Fruit fly (Drosophila melanogaster): ENCODE measurements around the gene CG12017.

Gene CG12017

DNA sequence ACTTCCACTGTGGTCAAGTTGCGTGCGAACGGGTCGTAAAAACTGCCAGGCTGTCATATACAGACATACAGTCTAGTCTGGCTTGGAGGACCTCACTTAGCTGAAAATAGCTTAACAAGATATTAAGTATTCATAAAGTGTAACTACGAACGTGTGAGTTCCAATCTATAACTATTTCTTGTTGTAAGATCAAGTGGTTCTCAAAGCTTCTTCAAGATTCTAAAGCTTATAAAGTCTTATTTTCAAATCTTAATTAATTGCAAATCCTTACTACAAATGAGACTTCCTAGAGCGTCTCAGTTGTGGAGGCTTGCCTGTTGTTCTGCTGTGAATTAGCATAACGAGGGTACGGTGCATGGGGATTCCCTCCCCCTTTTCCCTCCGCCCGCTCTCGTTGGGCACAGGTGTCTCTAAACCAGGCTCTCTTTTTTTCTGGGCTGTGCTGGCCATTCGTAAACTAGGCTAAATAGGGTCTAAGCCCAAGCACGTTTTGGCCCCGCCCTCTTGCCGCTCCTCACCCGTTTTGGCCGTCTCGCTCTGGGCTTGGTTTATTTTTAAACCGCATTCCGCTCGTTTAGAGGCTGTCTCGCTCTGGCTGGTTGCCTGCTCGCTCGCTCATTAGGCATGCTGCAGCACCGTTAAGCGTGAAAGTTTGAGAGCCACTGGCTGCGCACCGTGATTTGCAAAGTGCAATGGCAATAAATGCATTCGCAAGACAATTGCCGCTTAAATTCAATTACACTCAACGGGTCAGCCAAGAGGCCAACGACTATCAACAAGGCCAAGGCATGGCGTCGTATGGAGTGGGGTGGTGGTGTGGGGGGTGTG is 58.2 kb downstream of the CG12017 start:
- TF ChIP-seq Clk (GFP tag; optimal IDR thresholded peaks at IDR 0.05) (no peak), CG33017 (tag; optimal IDR thresholded peaks at IDR 0.05) (no peak), cnc (optimal IDR thresholded peaks at IDR 0.05) (no peak), CG5204 (GFP tag; optimal IDR thresholded peaks at IDR 0.05) (no peak), pad (GFP tag; optimal IDR thresholded peaks at IDR 0.05) (no peak), CG14711 (tag; optimal IDR thresholded peaks at IDR 0.05) (no peak), tj (GFP tag; optimal IDR thresholded peaks at IDR 0.05) (no peak), toe (GFP tag; optimal IDR thresholded peaks at IDR 0.05) (no peak), CG11617 (GFP tag; optimal IDR thresholded peaks at IDR 0.05) (no peak), Mnt (GFP tag; optimal IDR thresholded peaks at IDR 0.05) (peak; percentile 14), cic (GFP tag; optimal IDR thresholded peaks at IDR 0.05) (no peak), kay (GFP tag; ENCODE audit: borderline replicate concordance) (peak; percentile 10), CG1620 (GFP tag; optimal IDR thresholded peaks at IDR 0.05) (no peak), CG12768 (GFP tag; optimal IDR thresholded peaks at IDR 0.05) (no peak), ovo (GFP tag; optimal IDR thresholded peaks at IDR 0.05) (peak; percentile 97), bab1 (GFP tag; optimal IDR thresholded peaks at IDR 0.05) (no peak), Crg-1 (GFP tag; optimal IDR thresholded peaks at IDR 0.05) (peak; percentile 17)

DNA sequence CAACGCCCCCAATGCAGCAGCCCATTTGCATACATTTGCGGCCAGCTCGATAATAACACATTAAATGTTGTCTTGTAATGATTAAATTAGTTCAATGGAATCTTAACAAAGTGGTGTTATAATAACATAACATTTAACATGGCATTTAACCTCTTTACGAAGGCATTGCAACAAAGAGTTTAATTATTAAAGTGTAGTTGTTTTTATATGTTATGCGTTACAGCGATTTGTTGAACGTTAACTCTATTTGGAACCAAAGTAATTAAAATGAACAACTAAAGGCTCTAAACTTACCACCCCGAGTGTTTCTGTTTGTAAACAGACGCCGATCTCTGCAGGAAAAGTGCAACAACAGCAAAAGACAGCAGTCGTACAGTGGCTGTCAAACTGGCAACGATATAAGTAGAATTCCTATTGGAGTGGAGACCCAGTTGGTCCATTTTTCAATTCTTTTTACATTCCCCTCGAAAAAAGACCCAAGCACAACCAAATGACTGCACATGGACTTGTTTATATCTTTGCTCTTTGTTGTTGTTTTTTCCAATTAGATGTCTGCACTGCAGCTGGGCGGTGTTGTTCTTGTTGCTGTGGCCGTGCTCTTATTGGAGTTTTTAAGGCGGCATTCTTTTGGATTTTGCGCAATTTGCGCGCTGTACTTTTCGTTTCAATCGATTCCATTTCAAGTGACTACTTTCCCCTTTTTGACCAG is 59.0 kb downstream of the CG12017 start:
- TF ChIP-seq CG14711 (tag; optimal IDR thresholded peaks at IDR 0.05) (peak; percentile 6), CG11617 (GFP tag; optimal IDR thresholded peaks at IDR 0.05) (no peak), CG7045 (GFP tag; optimal IDR thresholded peaks at IDR 0.05) (no peak), cic (GFP tag; optimal IDR thresholded peaks at IDR 0.05) (no peak), CG12768 (GFP tag; optimal IDR thresholded peaks at IDR 0.05) (no peak), Crg-1 (GFP tag; optimal IDR thresholded peaks at IDR 0.05) (no peak), bab1 (GFP tag; optimal IDR thresholded peaks at IDR 0.05) (no peak)

DNA sequence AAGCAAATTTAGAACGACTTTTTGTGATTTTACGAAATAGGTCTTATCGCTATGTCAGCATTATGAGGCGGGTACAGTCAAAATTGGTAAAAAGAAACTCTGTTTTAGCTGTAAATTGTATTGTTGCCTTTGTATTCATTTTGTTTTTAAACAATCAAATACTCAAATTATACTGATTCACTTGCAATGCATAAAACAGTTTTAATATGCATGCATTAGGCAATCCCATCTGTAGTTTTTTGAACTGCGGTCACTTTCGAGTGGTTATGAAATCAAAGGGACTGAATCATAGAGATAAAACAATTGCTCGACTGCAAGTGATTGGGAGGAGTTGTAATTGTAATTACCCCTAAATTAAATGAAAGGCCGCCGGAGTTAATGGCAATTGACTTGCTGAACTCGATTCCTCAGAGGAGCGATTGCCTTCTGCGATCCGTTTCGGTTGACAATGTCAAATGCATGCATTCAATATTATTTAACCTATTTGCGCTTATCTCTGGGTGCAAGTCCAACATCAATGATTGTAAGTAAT is 59.7 kb downstream of the CG12017 start:
- TF ChIP-seq CG7101 (tag; optimal IDR thresholded peaks at IDR 0.05), result peak; percentile 10
- TF ChIP-seq CG1620 (GFP tag; optimal IDR thresholded peaks at IDR 0.05), result no peak
- peak; percentile 22 for TF ChIP-seq tj (GFP tag; optimal IDR thresholded peaks at IDR 0.05)
- TF ChIP-seq CG14711 (tag; optimal IDR thresholded peaks at IDR 0.05), result peak; percentile 4
- peak; percentile 45 for TF ChIP-seq kay (GFP tag; ENCODE audit: borderline replicate concordance)
